Worm (Caenorhabditis elegans) whole organism, midembryonic: ENCODE results near the gene srd-68.

Experiments
- T22C8.4 ChIP-seq: fragments of 200-800 bp; sonication (Bioruptor generic); IDR thresholded peaks from 2 replicates; pipeline ENCODE4 v1.3.6; 2022; ENCODE audit warnings: missing genetic modification characterization, missing compliant biosample characterization
- cog-1 ChIP-seq: sonication (generic microtip); optimal IDR thresholded peaks from 2 replicates; lab custom pipeline; 2016; ENCODE audit warnings: missing genetic modification characterization, missing compliant biosample characterization
- flt-1 ChIP-seq: fragments of 200-800 bp; sonication (Bioruptor generic); IDR thresholded peaks from 2 replicates; pipeline ENCODE4 v1.3.6; 2022; ENCODE audit warnings: missing genetic modification characterization, missing compliant biosample characterization
- klf-2 ChIP-seq: fragments of 200-800 bp; sonication (Bioruptor generic); conservative IDR thresholded peaks from 2 replicates; pipeline ENCODE4 v1.3.6; 2022; ENCODE audit warnings: missing genetic modification reagents, missing genetic modification characterization, missing compliant biosample characterization
- ref-1 ChIP-seq: fragments of 200-800 bp; sonication (Bioruptor generic); conservative IDR thresholded peaks from 2 replicates; pipeline ENCODE4 v1.3.6; 2022; ENCODE audit warnings: missing genetic modification reagents, missing genetic modification characterization, missing compliant biosample characterization
- ztf-23 ChIP-seq: fragments of 200-800 bp; sonication (Bioruptor generic); IDR thresholded peaks from 2 replicates; pipeline ENCODE4 v1.3.6; 2022; ENCODE audit warnings: missing genetic modification reagents, missing genetic modification characterization, missing compliant biosample characterization

DNA sequence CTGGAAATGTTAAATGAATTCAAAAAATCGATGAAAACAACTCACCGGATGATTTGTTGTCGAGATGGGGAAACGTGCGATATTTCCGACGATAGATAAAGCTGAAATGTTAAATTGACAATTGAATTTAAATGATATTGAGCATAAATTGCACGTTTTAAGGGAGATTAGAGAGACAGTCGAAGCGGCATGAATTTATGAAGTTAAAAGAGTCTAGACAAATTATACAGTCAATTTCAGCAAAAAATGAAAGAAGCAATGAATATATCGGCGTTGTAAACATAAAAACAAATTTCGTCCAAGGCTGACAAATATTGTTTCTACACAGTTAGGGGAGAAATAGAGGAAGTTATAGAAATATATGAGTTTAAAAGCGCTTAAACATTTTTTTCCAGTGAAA lies 24.7 kb upstream of the srd-68 start, which contains the start of gene Y102A5C.36:
- no peak for TF ChIP-seq cog-1 (tag; lab: Kevin White, UChicago)
- no peak for TF ChIP-seq ztf-23 (GFP tag; lab: Robert Waterston, UW)
- no peak for TF ChIP-seq flt-1 (GFP tag; lab: Robert Waterston, UW)
- TF ChIP-seq ref-1: no peak
- TF ChIP-seq T22C8.4 (GFP tag; lab: Robert Waterston, UW): no peak
- TF ChIP-seq klf-2 (GFP tag; lab: Robert Waterston, UW): no peak
